Worm (Caenorhabditis elegans): Measurements from ENCODE around the gene xnd-1.
"Not testable (repeated sequence)": the region's sequence is repeated elsewhere in the genome, so short reads cannot be mapped to it uniquely, and the experiment has no call there.

Gene xnd-1

DNA sequence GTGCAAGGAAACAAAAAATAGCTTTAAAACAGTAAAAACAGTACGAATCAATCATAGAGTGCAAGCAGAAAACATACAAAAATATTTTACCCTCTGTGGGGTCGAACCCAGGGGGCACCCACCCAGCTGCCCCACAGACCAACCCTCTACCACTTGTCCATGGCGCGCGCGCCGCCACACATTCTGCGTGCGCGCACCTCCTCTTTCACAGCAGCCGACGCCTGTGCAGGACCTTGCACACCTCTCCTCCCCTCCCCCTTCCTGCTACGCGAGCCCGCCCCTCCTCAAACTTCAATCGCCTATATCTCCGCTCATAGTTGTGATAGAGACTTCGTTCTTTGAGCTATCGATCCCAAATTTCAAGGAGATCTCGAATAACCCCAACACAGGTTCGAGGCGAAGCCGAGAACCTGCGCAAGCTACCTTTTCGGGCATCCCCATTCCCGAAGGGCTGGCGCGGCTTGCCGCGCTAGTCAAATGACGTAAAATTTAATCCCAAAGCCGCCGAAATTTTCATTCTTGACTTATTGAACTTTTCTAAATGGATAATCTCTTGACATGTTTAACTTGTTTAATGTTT lies 33.1 kb downstream of the xnd-1 start (continued):
- TF ChIP-seq ceh-91 (GFP tag; IDR thresholded peaks at IDR 0.05): peak; percentile 82
- peak; percentile 91 for TF ChIP-seq ekl-4 (GFP tag; IDR thresholded peaks at IDR 0.05)
- TF ChIP-seq lsl-1 (GFP tag; optimal IDR thresholded peaks at IDR 0.05): peak; percentile 53
- TF ChIP-seq let-526 (GFP tag; IDR thresholded peaks at IDR 0.05): 0 out of 2 replicates have a peak, but pooled peaks have one; percentile 40
- TF ChIP-seq lir-1 (GFP tag; conservative IDR thresholded peaks at IDR 0.05): peak; percentile 50; the same call in 1 of the 2 replicates
- peak; percentile 63 for TF ChIP-seq K11D2.4 (GFP tag; IDR thresholded peaks at IDR 0.05)
- 0 out of 2 replicates have a peak, but pooled peaks have one; percentile 10 for TF ChIP-seq cebp-1 (GFP tag; IDR thresholded peaks at IDR 0.05)
- TF ChIP-seq cebp-1 (tag; optimal IDR thresholded peaks at IDR 0.05): not testable (repeated sequence)
- TF ChIP-seq madf-3 (GFP tag; IDR thresholded peaks at IDR 0.05): 0 out of 2 replicates have a peak, but pooled peaks have one; percentile 40
- peak; percentile 81 for TF ChIP-seq ztf-28 (GFP tag; IDR thresholded peaks at IDR 0.05)
- TF ChIP-seq him-1 (tag; optimal IDR thresholded peaks at IDR 0.05): peak; percentile 56
- peak; percentile 100 for TF ChIP-seq pbrm-1 (GFP tag; IDR thresholded peaks at IDR 0.05)
- TF ChIP-seq madf-8 (GFP tag; conservative IDR thresholded peaks at IDR 0.05): peak; percentile 91
- TF ChIP-seq egrh-3 (GFP tag; IDR thresholded peaks at IDR 0.05): peak; percentile 100
- TF ChIP-seq attf-3 (GFP tag; conservative IDR thresholded peaks at IDR 0.05): peak; percentile 79
- TF ChIP-seq C17E4.6 (GFP tag; IDR thresholded peaks at IDR 0.05): peak; percentile 85
- TF ChIP-seq rcor-1 (GFP tag; IDR thresholded peaks at IDR 0.05): peak; percentile 93
- TF ChIP-seq attf-6 (GFP tag; IDR thresholded peaks at IDR 0.05): peak; percentile 90
- TF ChIP-seq B0019.2 (GFP tag; conservative IDR thresholded peaks at IDR 0.05): peak; percentile 83
- TF ChIP-seq F39B2.1 (GFP tag; IDR thresholded peaks at IDR 0.05): peak; percentile 91; the same call in 1 of the 2 replicates

DNA sequence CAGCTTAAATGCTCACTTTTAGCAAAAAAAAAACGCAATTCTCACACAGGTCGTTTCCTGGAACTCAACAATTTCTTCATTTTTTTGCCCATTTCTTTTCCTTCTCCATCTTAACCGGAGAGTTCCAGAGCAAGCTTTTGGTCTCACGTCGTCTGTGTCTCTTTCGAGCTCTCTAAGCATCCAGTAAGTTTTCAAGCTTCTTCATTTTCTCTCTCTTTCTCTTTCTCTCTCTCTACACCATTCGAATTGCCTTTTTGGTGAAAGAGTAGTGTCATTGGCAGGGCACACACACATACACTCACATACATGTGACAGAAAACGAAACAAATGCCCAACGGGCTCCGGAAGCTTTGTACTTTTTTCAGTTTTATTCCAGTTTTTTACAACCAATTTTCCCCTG lies 35.6 kb downstream of the xnd-1 start:
- TF ChIP-seq ama-1 (optimal IDR thresholded peaks at IDR 0.05): no peak
- no peak for TF ChIP-seq ama-1 (GFP tag; optimal IDR thresholded peaks at IDR 0.05)
- TF ChIP-seq cebp-1 (GFP tag; IDR thresholded peaks at IDR 0.05): no peak
- peak; percentile 6 for TF ChIP-seq cebp-1 (tag; optimal IDR thresholded peaks at IDR 0.05)
- no peak for TF ChIP-seq snpc-4 (GFP tag; optimal IDR thresholded peaks at IDR 0.05)
- peak in 1 of 4 experiments; percentile 59 for TF ChIP-seq snpc-4 (tag; optimal IDR thresholded peaks at IDR 0.05)
- no peak for TF ChIP-seq ceh-91 (GFP tag; IDR thresholded peaks at IDR 0.05)
- TF ChIP-seq ekl-4 (GFP tag; IDR thresholded peaks at IDR 0.05): no peak
- TF ChIP-seq madf-8 (GFP tag; conservative IDR thresholded peaks at IDR 0.05): no peak
- TF ChIP-seq zfh-2 (GFP tag; conservative IDR thresholded peaks at IDR 0.05): no peak
- TF ChIP-seq F55B11.4 (tag; optimal IDR thresholded peaks at IDR 0.05; ENCODE audit: borderline replicate concordance, insufficient read depth): no peak
- TF ChIP-seq hlh-26 (GFP tag; conservative IDR thresholded peaks at IDR 0.05): no peak
- TF ChIP-seq ceh-27 (GFP tag; optimal IDR thresholded peaks at IDR 0.05): no peak
- TF ChIP-seq pha-4 (tag; optimal IDR thresholded peaks at IDR 0.05): no peak
- TF ChIP-seq lag-1 (GFP tag; IDR thresholded peaks at IDR 0.05): no peak
- TF ChIP-seq xnd-1 (tag; optimal IDR thresholded peaks at IDR 0.05): no peak
- TF ChIP-seq hmg-1.2 (GFP tag; IDR thresholded peaks at IDR 0.05): peak; percentile 52; the same call in 1 of the 2 replicates
- no peak for TF ChIP-seq pbrm-1 (GFP tag; IDR thresholded peaks at IDR 0.05)
- TF ChIP-seq B0019.2 (GFP tag; conservative IDR thresholded peaks at IDR 0.05): no peak

DNA sequence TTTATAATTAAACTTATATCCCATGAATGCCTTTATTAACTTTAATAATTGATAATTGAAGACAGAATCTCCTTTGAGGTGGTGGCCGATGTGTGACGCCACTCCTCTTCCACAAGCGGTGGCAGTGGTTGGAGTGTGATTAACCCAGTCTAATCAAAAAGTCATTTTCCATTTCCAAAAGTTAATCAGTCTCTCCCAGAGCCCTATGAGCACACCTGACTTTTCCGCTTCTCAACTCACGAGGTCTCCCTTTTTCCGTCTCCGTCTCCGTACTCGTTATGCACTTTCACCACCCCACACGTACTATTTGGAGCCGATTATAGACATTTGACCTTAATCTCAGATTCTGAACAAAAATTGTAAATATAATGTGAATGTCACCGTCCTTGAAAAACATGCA lies 38.4 kb downstream of the xnd-1 start:
- TF ChIP-seq tbx-9 (tag; optimal IDR thresholded peaks at IDR 0.05; ENCODE audit: borderline replicate concordance) (no peak), athp-1 (tag; optimal IDR thresholded peaks at IDR 0.05) (no peak), Y53G8AR.9 (GFP tag; conservative IDR thresholded peaks at IDR 0.05) (no peak)
